Fruit fly (Drosophila melanogaster) whole organism, embryonic: ENCODE results near the gene CG14327.
A peak's percentile ranks its signal among the peaks of the same experiment; 100 is the strongest.

Experiments used
- CG3065 ChIP-seq: fragments of 200-800 bp; sonication (Bioruptor generic); optimal IDR thresholded peaks from 2 replicates; lab custom pipeline; 2016; ENCODE audit warnings: missing biosample characterization, missing genetic modification characterization
- CG4404 ChIP-seq: fragments of 200-800 bp; sonication (Bioruptor generic); IDR thresholded peaks from 2 replicates; pipeline ENCODE4 v1.3.6; 2022; ENCODE audit warnings: missing biosample characterization, missing genetic modification characterization
- CG7745 ChIP-seq: fragments of 200-800 bp; sonication (Bioruptor generic); optimal IDR thresholded peaks from 2 replicates; lab custom pipeline; 2018; ENCODE audit warnings: missing biosample characterization, mild to moderate bottlenecking, missing genetic modification characterization, moderate library complexity
- CG8478 ChIP-seq: fragments of >200 bp; optimal IDR thresholded peaks from 2 replicates; lab custom pipeline; 2018
- Ets97D ChIP-seq: fragments of 200-800 bp; sonication (Bioruptor generic); optimal IDR thresholded peaks from 3 replicates; lab custom pipeline; 2016; ENCODE audit warnings: missing biosample characterization, missing genetic modification characterization
- ap ChIP-seq: fragments of 200-800 bp; sonication (Bioruptor generic); IDR thresholded peaks from 2 replicates; pipeline ENCODE4 v1.3.6; 2022; ENCODE audit warnings: missing biosample characterization, missing genetic modification characterization
- chif ChIP-seq, 2 experiments: fragments of 200-800 bp; sonication (Bioruptor generic); optimal IDR thresholded peaks; 3 replicates each; lab custom pipeline; 2016; ENCODE audit warnings: missing biosample characterization in 2 of 2, missing genetic modification characterization in 2 of 2
- corto ChIP-seq: fragments of 200-800 bp; sonication (Bioruptor generic); optimal IDR thresholded peaks from 2 replicates; lab custom pipeline; 2016; ENCODE audit warnings: missing biosample characterization, mild to moderate bottlenecking, missing genetic modification characterization, moderate library complexity
- h ChIP-seq: fragments of >200 bp; optimal IDR thresholded peaks from 2 replicates; lab custom pipeline; 2017
- lmd ChIP-seq: fragments of 200-800 bp; sonication (Bioruptor generic); IDR thresholded peaks from 2 replicates; pipeline ENCODE4 v1.3.6; 2022; ENCODE audit warnings: missing biosample characterization, missing genetic modification characterization
- zfh2 ChIP-seq: fragments of 200-800 bp; sonication (Bioruptor generic); optimal IDR thresholded peaks from 2 replicates; lab custom pipeline; 2016; ENCODE audit warnings: missing biosample characterization, missing genetic modification characterization

DNA sequence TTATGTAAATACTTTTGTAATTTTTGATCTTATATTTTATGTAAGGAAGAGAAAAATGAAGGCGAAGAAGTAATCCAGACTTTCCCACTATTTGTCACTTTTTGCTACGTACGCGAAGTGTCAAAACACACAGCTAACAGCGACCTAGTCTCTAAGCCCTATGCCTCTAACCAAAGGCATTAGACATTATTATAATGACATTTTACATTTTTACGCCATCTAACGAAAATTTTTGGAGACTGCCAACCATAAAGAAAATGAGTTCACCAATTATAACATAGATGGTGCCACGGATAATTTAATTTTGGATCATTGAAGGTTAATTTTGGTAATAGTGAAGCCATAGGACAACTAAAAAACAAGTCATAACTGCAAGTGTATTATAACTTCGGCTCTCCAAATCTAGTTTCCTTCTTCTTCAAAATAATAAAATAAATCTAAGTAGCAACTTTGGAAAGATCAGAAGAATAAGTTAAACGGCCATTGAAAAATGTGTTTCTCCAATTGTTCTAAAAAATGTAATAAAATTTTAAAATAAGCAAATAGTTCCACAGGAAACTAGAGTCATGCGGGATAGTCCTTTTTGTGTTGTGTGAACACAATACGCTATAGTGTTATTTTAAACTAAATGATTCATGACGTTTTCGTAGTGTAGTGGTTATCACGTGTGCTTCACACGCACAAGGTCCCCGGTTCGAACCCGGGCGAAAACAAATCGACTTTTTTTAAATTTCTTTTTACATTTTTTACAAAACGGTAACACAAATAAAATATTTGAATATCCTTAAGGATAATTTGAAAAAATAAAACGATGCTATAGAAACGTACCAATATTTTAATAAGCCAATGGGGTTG lies 3.8 kb downstream of the CG14327 start:
- TF ChIP-seq CG8478 (no peak), zfh2 (GFP tag; lab: Kevin White, UChicago) (no peak), CG4404 (no peak), h (lab: Kevin White, UChicago) (no peak), corto (no peak), lmd (GFP tag; lab: Robert Waterston, UW) (peak; percentile 14; the same call in 1 of the 2 replicates), chif (GFP tag; optimal IDR thresholded peaks at IDR 0.05; lab: Kevin White, UChicago) (peak in 1 of 2 experiments; percentile 13), ap (GFP tag; lab: Robert Waterston, UW) (no peak), Ets97D (GFP tag; lab: Kevin White, UChicago) (no peak), CG3065 (no peak), CG7745 (tag; lab: Kevin White, UChicago) (peak; percentile 97)
